Worm (Caenorhabditis elegans): ENCODE measurements around the gene K10F12.7.

Gene K10F12.7

DNA sequence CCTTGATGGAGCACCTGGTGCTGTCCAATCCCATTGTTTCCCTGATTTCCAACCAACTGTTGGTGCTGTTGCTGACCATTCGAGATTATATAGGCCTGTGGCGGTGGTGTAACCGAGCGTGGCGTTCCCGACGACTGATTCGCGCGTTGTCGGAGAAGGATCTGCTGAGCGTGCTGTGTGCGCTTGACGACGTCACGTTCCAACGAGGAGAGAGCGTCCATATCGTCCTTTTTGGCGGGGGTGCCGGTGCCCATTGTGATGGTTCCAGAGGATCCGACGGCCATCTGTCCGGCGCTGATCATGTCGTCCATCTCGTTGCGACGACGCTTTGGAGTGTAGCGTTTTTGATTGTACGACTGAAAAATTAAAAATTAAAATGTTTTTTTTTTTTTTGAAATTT, 36.9 kb downstream of the K10F12.7 start:
- no peak for TF ChIP-seq fkh-10 (GFP tag; optimal IDR thresholded peaks at IDR 0.05)

DNA sequence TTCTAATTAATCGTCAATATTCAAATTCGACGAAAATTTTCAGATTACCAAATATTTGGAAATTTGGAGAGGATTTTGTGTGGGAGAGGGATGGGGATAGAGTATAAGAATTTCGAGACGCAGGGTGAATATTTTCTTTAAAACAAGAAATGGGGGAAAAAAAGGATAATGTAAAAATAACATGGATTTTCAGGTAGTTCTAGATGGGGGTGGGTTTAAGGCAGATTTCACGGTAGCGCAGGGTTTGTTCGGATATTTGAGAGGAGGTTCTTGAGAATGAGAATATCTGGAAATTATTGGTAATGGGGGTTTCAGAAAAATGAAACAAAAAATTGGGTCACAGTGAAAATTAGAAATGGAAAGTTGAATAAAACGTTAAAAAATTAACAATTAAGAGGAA, 38.0 kb downstream of the K10F12.7 start:
- TF ChIP-seq ama-1 (optimal IDR thresholded peaks at IDR 0.05), result peak; percentile 36
- no peak for TF ChIP-seq T23F11.4 (GFP tag; optimal IDR thresholded peaks at IDR 0.05)

DNA sequence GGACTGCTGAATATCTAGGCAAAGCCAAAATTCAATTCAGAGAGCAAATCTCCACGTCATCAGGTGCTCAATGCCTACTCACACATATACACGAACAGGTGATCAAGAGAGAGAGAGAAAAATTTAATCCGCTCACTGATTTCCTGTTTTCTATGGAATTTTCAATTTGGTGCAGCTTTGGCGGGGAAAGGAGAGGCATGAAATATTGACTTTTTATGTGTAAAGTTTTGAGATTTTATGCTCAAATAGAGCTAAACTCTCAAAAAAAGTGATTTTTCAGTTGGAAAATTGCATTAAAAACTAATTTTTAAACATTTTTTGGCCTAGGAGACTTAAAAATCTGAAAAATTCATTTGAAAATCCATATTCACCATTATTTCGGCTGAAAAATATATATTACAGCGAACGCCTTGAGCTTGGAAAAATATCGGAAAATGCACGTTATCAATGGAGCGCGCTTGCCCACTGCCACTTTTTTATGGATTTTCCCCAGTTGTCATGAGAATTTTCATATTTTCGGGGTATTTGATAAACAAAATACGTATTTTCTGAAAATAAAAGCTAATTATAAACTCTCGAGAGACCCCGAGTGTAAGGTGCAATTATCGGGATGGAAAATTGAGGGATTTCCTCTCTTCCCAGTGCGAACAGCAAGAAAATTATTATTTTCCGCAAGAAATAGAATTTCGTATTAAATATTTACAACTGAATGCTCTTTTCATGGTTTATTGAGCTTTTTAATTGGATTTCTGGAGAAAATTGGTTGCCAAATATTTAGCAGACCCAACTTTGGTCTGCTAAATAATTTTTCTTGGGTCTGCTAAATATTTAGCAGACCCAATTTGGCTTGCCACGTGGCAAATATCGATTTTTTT, 38.8 kb downstream of the K10F12.7 start:
- TF ChIP-seq elt-4 (tag; optimal IDR thresholded peaks at IDR 0.05), result no peak
- TF ChIP-seq sdc-2 (tag; optimal IDR thresholded peaks at IDR 0.05), result no peak
- TF ChIP-seq rnt-1 (tag; optimal IDR thresholded peaks at IDR 0.05), result no peak
- TF ChIP-seq unc-3 (GFP tag; conservative IDR thresholded peaks at IDR 0.05), result no peak
- TF ChIP-seq unc-3 (tag; optimal IDR thresholded peaks at IDR 0.05), result no peak
- no peak for TF ChIP-seq pha-4 (tag; optimal IDR thresholded peaks at IDR 0.05)
- no peak for TF ChIP-seq C08G9.2 (tag; optimal IDR thresholded peaks at IDR 0.05)
- peak; percentile 5 for TF ChIP-seq unc-42 (tag; optimal IDR thresholded peaks at IDR 0.05)
- TF ChIP-seq odd-2 (tag; optimal IDR thresholded peaks at IDR 0.05), result no peak
- peak; percentile 30 for TF ChIP-seq ceh-14 (tag; optimal IDR thresholded peaks at IDR 0.05)
- peak; percentile 12 for TF ChIP-seq ceh-48 (tag; optimal IDR thresholded peaks at IDR 0.05)
- TF ChIP-seq lin-11 (tag; optimal IDR thresholded peaks at IDR 0.05), result no peak
- TF ChIP-seq madf-2 (tag; optimal IDR thresholded peaks at IDR 0.05), result peak; percentile 19
- no peak for TF ChIP-seq sox-2 (GFP tag; IDR thresholded peaks at IDR 0.05)
- peak; percentile 65 for TF ChIP-seq ama-1 (optimal IDR thresholded peaks at IDR 0.05)
- peak; percentile 18 for TF ChIP-seq T23F11.4 (GFP tag; optimal IDR thresholded peaks at IDR 0.05)
- peak; percentile 27 for TF ChIP-seq ref-2 (tag; optimal IDR thresholded peaks at IDR 0.05)
- no peak for TF ChIP-seq mec-3 (tag; optimal IDR thresholded peaks at IDR 0.05; ENCODE audit: borderline replicate concordance)
- no peak for TF ChIP-seq unc-86 (tag; optimal IDR thresholded peaks at IDR 0.05)
- no peak for TF ChIP-seq K02D7.2 (tag; optimal IDR thresholded peaks at IDR 0.05)
- no peak for TF ChIP-seq C38D4.7 (GFP tag; optimal IDR thresholded peaks at IDR 0.05)
- no peak for TF ChIP-seq gmeb-2 (tag; optimal IDR thresholded peaks at IDR 0.05)
- TF ChIP-seq nfya-1 (tag; optimal IDR thresholded peaks at IDR 0.05), result peak; percentile 26

ce11 chrIII:343141-343345, 39.3 kb downstream of the K10F12.7 start, which contains the start of gene Y50D7A.8:
Gene Y50D7A.8, minus strand, starts transcription at chrIII:343241.
- no peak for TF ChIP-seq pqm-1 (tag; optimal IDR thresholded peaks at IDR 0.05)
- TF ChIP-seq lin-11 (tag; optimal IDR thresholded peaks at IDR 0.05), result no peak
- no peak for TF ChIP-seq pat-9 (tag; optimal IDR thresholded peaks at IDR 0.05)
- TF ChIP-seq tbx-7 (tag; optimal IDR thresholded peaks at IDR 0.05), result no peak
- TF ChIP-seq sdc-2 (tag; optimal IDR thresholded peaks at IDR 0.05), result no peak
- TF ChIP-seq ets-4 (tag; optimal IDR thresholded peaks at IDR 0.05), result no peak
- TF ChIP-seq dmd-4 (tag; optimal IDR thresholded peaks at IDR 0.05; ENCODE audit: borderline replicate concordance), result no peak
- no peak for TF ChIP-seq ceh-30 (tag; optimal IDR thresholded peaks at IDR 0.05)
- TF ChIP-seq zip-5 (tag; optimal IDR thresholded peaks at IDR 0.05), result no peak
- TF ChIP-seq ceh-45 (GFP tag; IDR thresholded peaks at IDR 0.05), result no peak
- TF ChIP-seq pha-4 (tag; optimal IDR thresholded peaks at IDR 0.05), result no peak
- TF ChIP-seq elt-2 (tag; optimal IDR thresholded peaks at IDR 0.05), result no peak
- TF ChIP-seq ama-1 (optimal IDR thresholded peaks at IDR 0.05), result no peak
- TF ChIP-seq C38D4.7 (GFP tag; optimal IDR thresholded peaks at IDR 0.05), result no peak
- TF ChIP-seq ceh-31 (tag; optimal IDR thresholded peaks at IDR 0.05), result no peak
- no peak for TF ChIP-seq ceh-34 (tag; optimal IDR thresholded peaks at IDR 0.05)

All from whole organism, late embryonic.